Worm (Caenorhabditis elegans) whole organism, L3 larva: ENCODE data around the gene T01G5.6.

Experiments
- ceh-9 ChIP-seq: sonication (generic microtip); optimal IDR thresholded peaks from 2 replicates; lab custom pipeline; 2018; ENCODE audit warnings: missing biosample characterization, missing genetic modification characterization
- daf-12 ChIP-seq: fragments of 150-350 bp; optimal IDR thresholded peaks from 2 replicates; lab custom pipeline; 2014; ENCODE audit warnings: missing biosample characterization, missing genetic modification reagents, missing genetic modification characterization
- nhr-237 ChIP-seq: fragments of 150-350 bp; optimal IDR thresholded peaks from 2 replicates; lab custom pipeline; 2014; ENCODE audit warnings: missing biosample characterization, missing genetic modification characterization
- nhr-67 ChIP-seq: fragments of 150-350 bp; optimal IDR thresholded peaks from 2 replicates; lab custom pipeline; 2014; ENCODE audit warnings: missing biosample characterization, missing genetic modification characterization
- pqm-1 ChIP-seq: fragments of 150-350 bp; optimal IDR thresholded peaks from 2 replicates; lab custom pipeline; 2017; ENCODE audit warnings: missing biosample characterization, missing genetic modification characterization, inconsistent platforms
- zag-1 ChIP-seq: fragments of 150-350 bp; optimal IDR thresholded peaks from 2 replicates; lab custom pipeline; 2014; ENCODE audit warnings: missing biosample characterization, missing genetic modification characterization

DNA sequence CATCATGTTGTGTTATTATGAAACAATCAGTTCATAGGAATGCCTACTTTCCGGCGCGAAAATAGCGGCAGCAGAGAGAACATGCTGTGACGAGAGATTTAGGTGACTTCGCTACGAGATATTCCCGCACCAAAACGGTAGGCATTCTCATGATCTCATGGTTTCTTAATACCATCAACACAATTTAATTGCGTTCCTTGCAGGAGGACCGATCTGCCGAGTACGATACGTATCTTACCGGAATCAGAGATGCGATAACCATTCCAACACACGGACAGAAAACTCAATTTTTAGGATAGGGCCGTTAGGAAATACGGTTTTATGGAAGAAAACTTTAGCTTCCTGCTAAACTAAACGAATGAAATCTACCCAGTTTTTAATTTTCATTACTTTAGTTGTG is 34.9 kb upstream of the T01G5.6 start, which contains the start of gene T09F5.1:
- TF ChIP-seq zag-1 (tag; lab: Kevin White, UChicago) (no peak), daf-12 (tag; lab: Kevin White, UChicago) (no peak), pqm-1 (tag; lab: Kevin White, UChicago) (no peak), ceh-9 (tag; lab: Kevin White, UChicago) (no peak), nhr-237 (tag; lab: Kevin White, UChicago) (no peak), nhr-67 (tag; lab: Kevin White, UChicago) (no peak)
